Worm (Caenorhabditis elegans) whole organism, young adult: ENCODE measurements around the gene grk-2.
A peak's percentile ranks its signal among the peaks of the same experiment; 100 is the strongest.

Experiments
- B0019.2 ChIP-seq: fragments of 200-800 bp; sonication (Bioruptor generic); conservative IDR thresholded peaks from 2 replicates; pipeline ENCODE4 v1.3.6; 2022; ENCODE audit warnings: missing genetic modification reagents, missing genetic modification characterization, missing compliant biosample characterization
- F23B12.7 ChIP-seq: sonication (generic microtip); optimal IDR thresholded peaks from 2 replicates; lab custom pipeline; 2017; ENCODE audit warnings: missing genetic modification characterization, mild to moderate bottlenecking, missing compliant biosample characterization, antibody characterized with exemption, moderate library complexity; ENCODE audit not compliant: insufficient read depth
- F33H1.4 ChIP-seq: fragments of 200-800 bp; sonication (Bioruptor generic); IDR thresholded peaks from 2 replicates; pipeline ENCODE4 v1.3.6; 2022; ENCODE audit warnings: missing genetic modification reagents, missing genetic modification characterization, missing compliant biosample characterization
- F49E8.2 ChIP-seq: sonication (generic microtip); optimal IDR thresholded peaks from 3 replicates; lab custom pipeline; 2017; ENCODE audit warnings: missing genetic modification characterization, mild to moderate bottlenecking, missing compliant biosample characterization, antibody characterized with exemption, moderate library complexity; ENCODE audit not compliant: insufficient read depth
- F55B11.4 ChIP-seq: sonication (generic microtip); optimal IDR thresholded peaks from 2 replicates; lab custom pipeline; 2016; ENCODE audit warnings: missing compliant biosample characterization, missing genetic modification characterization, borderline replicate concordance; ENCODE audit not compliant: insufficient read depth
- F57A8.1 ChIP-seq: fragments of 200-800 bp; sonication (Bioruptor generic); optimal IDR thresholded peaks from 2 replicates; lab custom pipeline; 2018; ENCODE audit warnings: mild to moderate bottlenecking, missing genetic modification characterization, moderate library complexity, missing compliant biosample characterization
- T26A5.8 ChIP-seq: sonication (generic microtip); optimal IDR thresholded peaks from 2 replicates; lab custom pipeline; 2016; ENCODE audit warnings: missing genetic modification characterization, missing compliant biosample characterization
- Y56A3A.18 ChIP-seq: fragments of 200-800 bp; sonication (Bioruptor generic); IDR thresholded peaks from 2 replicates; pipeline ENCODE4 v1.3.6; 2022; ENCODE audit warnings: missing genetic modification reagents, missing genetic modification characterization, missing compliant biosample characterization
- akir-1 ChIP-seq: fragments of 200-800 bp; sonication (Bioruptor generic); optimal IDR thresholded peaks from 2 replicates; lab custom pipeline; 2018; ENCODE audit warnings: mild to moderate bottlenecking, missing genetic modification characterization, moderate library complexity, missing compliant biosample characterization
- ama-1 ChIP-seq, 3 experiments: fragments of 150-350 bp in 1 of 3; sonication (generic microtip) in 2 of 3; optimal IDR thresholded peaks; 2 replicates each; lab custom pipeline; 2014 to 2018; ENCODE audit warnings: missing biosample characterization in 2 of 3, missing genetic modification characterization in 2 of 3, missing genetic modification reagents in 2 of 3
- die-1 ChIP-seq: sonication (generic microtip); optimal IDR thresholded peaks from 2 replicates; lab custom pipeline; 2016; ENCODE audit warnings: missing genotype, mild to moderate bottlenecking, missing genetic modification characterization, missing compliant biosample characterization
- egrh-3 ChIP-seq: fragments of 200-800 bp; sonication (Bioruptor generic); IDR thresholded peaks from 2 replicates; pipeline ENCODE4 v1.3.6; 2022; ENCODE audit warnings: missing genetic modification reagents, missing genetic modification characterization, missing compliant biosample characterization
- ekl-4 ChIP-seq: fragments of 200-800 bp; sonication (Bioruptor generic); IDR thresholded peaks from 2 replicates; pipeline ENCODE4 v1.3.6; 2022; ENCODE audit warnings: missing genetic modification reagents, missing genetic modification characterization, missing compliant biosample characterization
- ets-4 ChIP-seq: fragments of 200-800 bp; sonication (Bioruptor generic); optimal IDR thresholded peaks from 2 replicates; lab custom pipeline; 2018; ENCODE audit warnings: mild to moderate bottlenecking, missing genetic modification characterization, missing compliant biosample characterization
- hlh-26 ChIP-seq: fragments of 200-800 bp; sonication (Bioruptor generic); conservative IDR thresholded peaks from 2 replicates; pipeline ENCODE4 v1.3.6; 2022; ENCODE audit warnings: missing genetic modification reagents, missing genetic modification characterization, missing compliant biosample characterization
- hrde-1 ChIP-seq: sonication (generic microtip); optimal IDR thresholded peaks from 2 replicates; lab custom pipeline; 2016; ENCODE audit warnings: missing genetic modification characterization, mild to moderate bottlenecking, missing compliant biosample characterization, moderate library complexity, missing genotype, missing genetic modification reagents, borderline replicate concordance
- hsf-1 ChIP-seq: fragments of 200-800 bp; sonication (Bioruptor generic); IDR thresholded peaks from 2 replicates; pipeline ENCODE4 v1.3.6; 2022; ENCODE audit warnings: missing genetic modification reagents, missing genetic modification characterization, missing compliant biosample characterization
- lin-26 ChIP-seq: fragments of 200-800 bp; sonication (Bioruptor generic); IDR thresholded peaks from 2 replicates; pipeline ENCODE4 v1.3.6; 2022; ENCODE audit warnings: missing genetic modification reagents, missing genetic modification characterization, missing compliant biosample characterization
- lin-35 ChIP-seq, 3 experiments: fragments of 150-350 bp in 2 of 3; sonication (generic microtip) in 1 of 3; optimal IDR thresholded peaks; 2 replicates each; lab custom pipeline; 2014 to 2018; ENCODE audit warnings: missing biosample characterization in 3 of 3, missing genetic modification characterization in 3 of 3, missing genetic modification reagents in 3 of 3
- lin-54 ChIP-seq: fragments of 200-800 bp; sonication (Bioruptor generic); optimal IDR thresholded peaks from 2 replicates; lab custom pipeline; 2018; ENCODE audit warnings: mild to moderate bottlenecking, missing genetic modification characterization, missing compliant biosample characterization
- madf-10 ChIP-seq: sonication (generic microtip); optimal IDR thresholded peaks from 2 replicates; lab custom pipeline; 2016; ENCODE audit warnings: mild to moderate bottlenecking, missing genetic modification characterization, missing compliant biosample characterization
- madf-8 ChIP-seq: fragments of 200-800 bp; sonication (Bioruptor generic); conservative IDR thresholded peaks from 2 replicates; pipeline ENCODE4 v1.3.6; 2022; ENCODE audit warnings: missing genetic modification reagents, missing genetic modification characterization, missing compliant biosample characterization
- nfya-1 ChIP-seq: sonication (generic microtip); optimal IDR thresholded peaks from 2 replicates; lab custom pipeline; 2017; ENCODE audit warnings: antibody characterized with exemption, missing compliant biosample characterization, missing genetic modification characterization, borderline replicate concordance; ENCODE audit not compliant: insufficient read depth
- nhr-120 ChIP-seq: fragments of 200-800 bp; sonication (Bioruptor generic); IDR thresholded peaks from 2 replicates; pipeline ENCODE4 v1.3.6; 2022; ENCODE audit warnings: missing genetic modification characterization, missing compliant biosample characterization
- nhr-179 ChIP-seq: sonication (generic microtip); optimal IDR thresholded peaks from 2 replicates; lab custom pipeline; 2016; ENCODE audit warnings: mild to moderate bottlenecking, missing genetic modification characterization, missing compliant biosample characterization
- snpc-3.4 ChIP-seq: sonication (generic microtip); optimal IDR thresholded peaks from 2 replicates; lab custom pipeline; 2017; ENCODE audit warnings: missing genetic modification characterization, mild to moderate bottlenecking, missing compliant biosample characterization, antibody characterized with exemption, moderate library complexity, missing genotype, missing genetic modification reagents
- somi-1 ChIP-seq: fragments of 200-800 bp; sonication (Bioruptor generic); optimal IDR thresholded peaks from 2 replicates; lab custom pipeline; 2018; ENCODE audit warnings: mild to moderate bottlenecking, missing genetic modification characterization, missing compliant biosample characterization
- sptf-2 ChIP-seq: fragments of 200-800 bp; sonication (Bioruptor generic); optimal IDR thresholded peaks from 2 replicates; lab custom pipeline; 2018; ENCODE audit warnings: mild to moderate bottlenecking, missing genetic modification characterization, missing compliant biosample characterization
- tbx-9 ChIP-seq: sonication (generic microtip); optimal IDR thresholded peaks from 2 replicates; lab custom pipeline; 2016; ENCODE audit warnings: borderline replicate concordance, missing genetic modification characterization, inconsistent platforms, missing compliant biosample characterization
- zfh-2 ChIP-seq: fragments of 200-800 bp; sonication (Bioruptor generic); conservative IDR thresholded peaks from 2 replicates; pipeline ENCODE4 v1.3.6; 2022; ENCODE audit warnings: missing genetic modification reagents, missing genetic modification characterization, missing compliant biosample characterization
- ztf-22 ChIP-seq: fragments of 200-800 bp; sonication (Bioruptor generic); optimal IDR thresholded peaks from 2 replicates; lab custom pipeline; 2018; ENCODE audit warnings: mild to moderate bottlenecking, missing genetic modification characterization, moderate library complexity, missing compliant biosample characterization

Gene grk-2

DNA sequence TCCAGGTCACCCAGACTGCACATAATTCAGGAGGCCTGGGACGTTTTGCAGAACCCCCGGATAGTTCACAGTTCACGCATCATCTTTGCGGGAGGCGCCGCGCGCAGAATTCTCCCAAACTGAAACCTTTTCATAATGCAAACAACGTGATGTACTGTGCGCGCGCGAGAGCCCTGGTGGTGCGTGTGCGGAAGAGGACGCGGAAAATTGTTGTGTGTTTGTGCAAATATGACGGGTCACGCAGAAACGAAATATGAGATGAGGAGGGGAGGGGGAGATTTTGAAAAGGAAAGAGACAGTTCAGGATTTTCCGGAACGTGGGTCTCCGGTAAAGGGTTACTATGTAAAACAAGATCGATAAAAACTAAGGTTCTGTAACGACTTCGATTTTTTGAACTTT, 34.1 kb downstream of the grk-2 start:
- TF ChIP-seq somi-1 (GFP tag; lab: Kevin White, UChicago) (no peak), zfh-2 (GFP tag; lab: Robert Waterston, UW) (peak; percentile 43; the same call in 1 of the 2 replicates)

ce11 chrIII:724819-725218, 48.9 kb downstream of the grk-2 start, which contains the start of gene flp-24:
Gene flp-24 (plus strand): TSS chrIII:725119.
- no peak for TF ChIP-seq nhr-120 (GFP tag; lab: Robert Waterston, UW)
- no peak for TF ChIP-seq lin-26 (GFP tag; lab: Robert Waterston, UW)
- no peak for TF ChIP-seq F49E8.2 (tag; lab: Kevin White, UChicago)
- no peak for TF ChIP-seq lin-35 (GFP tag; optimal IDR thresholded peaks at IDR 0.05; lab: Kevin White, UChicago)
- no peak for TF ChIP-seq ztf-22 (GFP tag; lab: Kevin White, UChicago)
- no peak for TF ChIP-seq snpc-3.4
- TF ChIP-seq nhr-179 (tag; lab: Kevin White, UChicago), result no peak
- no peak for TF ChIP-seq lin-54 (GFP tag; lab: Kevin White, UChicago)
- no peak for TF ChIP-seq F57A8.1
- TF ChIP-seq F33H1.4 (GFP tag; lab: Robert Waterston, UW), result no peak

ce11 chrIII:728074-728473, 52.2 kb downstream of the grk-2 start:
- TF ChIP-seq egrh-3 (GFP tag; lab: Robert Waterston, UW) (peak; percentile 33; the same call in 1 of the 2 replicates), ets-4 (no peak)

- TF ChIP-seq nhr-179 (tag; lab: Kevin White, UChicago) (no peak), lin-26 (GFP tag; lab: Robert Waterston, UW) (no peak), ama-1 (optimal IDR thresholded peaks at IDR 0.05; lab: Kevin White, UChicago) (no peak), ama-1 (GFP tag; optimal IDR thresholded peaks at IDR 0.05; lab: Kevin White, UChicago) (no peak), sptf-2 (no peak), hlh-26 (GFP tag; lab: Robert Waterston, UW) (no peak), ekl-4 (no peak), Y56A3A.18 (GFP tag; lab: Robert Waterston, UW) (no peak), madf-10 (tag; lab: Kevin White, UChicago) (no peak), nfya-1 (tag; lab: Kevin White, UChicago) (no peak), F23B12.7 (no peak), akir-1 (GFP tag; lab: Kevin White, UChicago) (no peak), T26A5.8 (no peak), hsf-1 (GFP tag; lab: Robert Waterston, UW) (no peak), tbx-9 (tag; lab: Kevin White, UChicago) (no peak), hrde-1 (no peak), F55B11.4 (tag; lab: Kevin White, UChicago) (no peak), B0019.2 (GFP tag; lab: Robert Waterston, UW) (no peak), die-1 (no peak), madf-8 (GFP tag; lab: Robert Waterston, UW) (no peak)
- TF ChIP-seq, all 124 proteins: peak for 0
Measured at ce11 chrIII:728694-729093, 52.8 kb downstream of the grk-2 start.
